Worm (Caenorhabditis elegans) whole organism, L4 larva: ENCODE measurements around the gene tatn-1.

Experiments
- ZK337.2 ChIP-seq: fragments of 200-800 bp; sonication (Bioruptor generic); IDR thresholded peaks from 2 replicates; pipeline ENCODE4 v1.3.6; 2022; ENCODE audit warnings: missing genetic modification reagents, missing genetic modification characterization, missing compliant biosample characterization
- ceh-28 ChIP-seq: fragments of 150-350 bp; optimal IDR thresholded peaks from 2 replicates; lab custom pipeline; 2014; ENCODE audit warnings: missing biosample characterization, missing genetic modification reagents, missing genetic modification characterization
- daf-12 ChIP-seq: fragments of 150-350 bp; optimal IDR thresholded peaks from 2 replicates; lab custom pipeline; 2014; ENCODE audit warnings: missing biosample characterization, missing genetic modification reagents, missing genetic modification characterization
- fos-1 ChIP-seq: fragments of 150-350 bp; optimal IDR thresholded peaks from 2 replicates; lab custom pipeline; 2014; ENCODE audit warnings: missing biosample characterization, missing genetic modification characterization
- hif-1 ChIP-seq, 2 experiments: sonication (generic microtip); optimal IDR thresholded peaks; 2 replicates each; lab custom pipeline; 2016 to 2017; ENCODE audit warnings: missing compliant biosample characterization in 2 of 2, missing genetic modification characterization in 2 of 2, missing genetic modification reagents in 2 of 2, missing genotype in 2 of 2, mild to moderate bottlenecking in 1 of 2
- lin-13 ChIP-seq: fragments of 150-350 bp; optimal IDR thresholded peaks from 2 replicates; lab custom pipeline; 2014; ENCODE audit warnings: missing biosample characterization, missing genetic modification reagents, missing genetic modification characterization
- lsy-2 ChIP-seq, 2 experiments: fragments of 150-350 bp in 1 of 2; sonication (generic microtip) in 1 of 2; optimal IDR thresholded peaks; 2 replicates each; lab custom pipeline; 2014 to 2017; ENCODE audit warnings: missing biosample characterization in 2 of 2, missing genetic modification characterization in 2 of 2
- mep-1 ChIP-seq: fragments of 150-350 bp; sonication (generic microtip); optimal IDR thresholded peaks from 3 replicates; lab custom pipeline; 2014; ENCODE audit warnings: missing biosample characterization, missing genetic modification characterization
- nhr-48 ChIP-seq: sonication (generic microtip); optimal IDR thresholded peaks from 2 replicates; lab custom pipeline; 2016; ENCODE audit warnings: mild to moderate bottlenecking, missing genetic modification characterization, missing compliant biosample characterization
- nhr-77 ChIP-seq: fragments of 150-350 bp; optimal IDR thresholded peaks from 2 replicates; lab custom pipeline; 2014; ENCODE audit warnings: missing biosample characterization, missing genetic modification characterization
- pha-4 ChIP-seq, 2 experiments: fragments of 150-350 bp in 1 of 2; fragments of 200-800 bp in 1 of 2; sonication (Bioruptor generic) in 1 of 2; IDR thresholded peaks in 1 of 2; optimal IDR thresholded peaks in 1 of 2; 2 replicates each; pipeline versions ENCODE4 v1.3.6 to Lab custom; 2014 to 2022; ENCODE audit warnings: missing genetic modification characterization in 2 of 2, missing genetic modification reagents in 2 of 2, missing biosample characterization in 1 of 2, missing compliant biosample characterization in 1 of 2
- php-3 ChIP-seq: fragments of 200-800 bp; sonication (Bioruptor generic); IDR thresholded peaks from 2 replicates; pipeline ENCODE4 v1.3.6; 2022; ENCODE audit warnings: missing genetic modification reagents, missing genetic modification characterization, missing compliant biosample characterization
- snpc-4 ChIP-seq: fragments of 150-350 bp; optimal IDR thresholded peaks from 2 replicates; lab custom pipeline; 2014; ENCODE audit warnings: missing biosample characterization, missing genetic modification characterization

- TF ChIP-seq snpc-4 (tag; lab: Kevin White, UChicago): no peak
- TF ChIP-seq php-3 (GFP tag; lab: Robert Waterston, UW): no peak
- TF ChIP-seq daf-12 (tag; lab: Kevin White, UChicago): no peak
- TF ChIP-seq ceh-28 (tag; lab: Kevin White, UChicago): no peak
- no peak for TF ChIP-seq nhr-77
- no peak for TF ChIP-seq pha-4 (GFP tag; IDR thresholded peaks at IDR 0.05; lab: Robert Waterston, UW)
- TF ChIP-seq pha-4 (tag; optimal IDR thresholded peaks at IDR 0.05; lab: Kevin White, UChicago): no peak
- no peak for TF ChIP-seq ZK337.2 (GFP tag; lab: Robert Waterston, UW)
- no peak for TF ChIP-seq nhr-48 (tag; lab: Kevin White, UChicago)
- no peak for TF ChIP-seq fos-1
- no peak for TF ChIP-seq lin-13 (GFP tag; lab: Kevin White, UChicago)
- TF ChIP-seq lsy-2 (tag; optimal IDR thresholded peaks at IDR 0.05; lab: Kevin White, UChicago): no peak
- TF ChIP-seq mep-1 (tag; lab: Kevin White, UChicago): no peak
- TF ChIP-seq hif-1 (tag; optimal IDR thresholded peaks at IDR 0.05; lab: Kevin White, UChicago): no peak
Observed at ce11 chrX:14828766-14829165, 38.0 kb downstream of the tatn-1 start.
